Worm (Caenorhabditis elegans) whole organism, mixed stage, embryonic: Measurements from ENCODE around the gene C07G3.8.
"Not testable (repeated sequence)": the region's sequence is repeated elsewhere in the genome, so short reads cannot be mapped to it uniquely, and the experiment has no call there.

Experiments used
- bed-3 ChIP-seq: fragments of 200-800 bp; sonication (Bioruptor generic); optimal IDR thresholded peaks from 3 replicates; lab custom pipeline; 2018; ENCODE audit warnings: mild to moderate bottlenecking, missing genetic modification characterization, moderate library complexity, missing compliant biosample characterization
- blmp-1 ChIP-seq: fragments of 150-350 bp; optimal IDR thresholded peaks from 2 replicates; lab custom pipeline; 2014; ENCODE audit warnings: missing biosample characterization, missing genetic modification characterization
- ceh-39 ChIP-seq: fragments of 150-350 bp; optimal IDR thresholded peaks from 2 replicates; lab custom pipeline; 2014; ENCODE audit warnings: missing biosample characterization, missing genetic modification characterization
- ceh-43 ChIP-seq: fragments of 200-800 bp; sonication (Bioruptor generic); optimal IDR thresholded peaks from 2 replicates; lab custom pipeline; 2018; ENCODE audit warnings: mild to moderate bottlenecking, missing genetic modification characterization, moderate library complexity, missing compliant biosample characterization
- ceh-83 ChIP-seq: fragments of 200-800 bp; sonication (Bioruptor generic); optimal IDR thresholded peaks from 2 replicates; lab custom pipeline; 2018; ENCODE audit warnings: mild to moderate bottlenecking, missing genetic modification characterization, missing compliant biosample characterization
- ces-1 ChIP-seq: fragments of 150-350 bp; optimal IDR thresholded peaks from 2 replicates; lab custom pipeline; 2014; ENCODE audit warnings: missing biosample characterization, missing genetic modification reagents, missing genetic modification characterization
- cnd-1 ChIP-seq: fragments of 200-800 bp; sonication (Bioruptor generic); optimal IDR thresholded peaks from 2 replicates; lab custom pipeline; 2018; ENCODE audit warnings: mild to moderate bottlenecking, missing genetic modification characterization, missing compliant biosample characterization
- drap-1 ChIP-seq: fragments of 200-800 bp; sonication (Bioruptor generic); optimal IDR thresholded peaks from 3 replicates; lab custom pipeline; 2018; ENCODE audit warnings: mild to moderate bottlenecking, missing genetic modification characterization, missing compliant biosample characterization
- elt-1 ChIP-seq: sonication (generic microtip); optimal IDR thresholded peaks from 2 replicates; lab custom pipeline; 2017; ENCODE audit warnings: missing genetic modification characterization, mild to moderate bottlenecking, missing compliant biosample characterization, antibody characterized with exemption, moderate library complexity, borderline replicate concordance; ENCODE audit not compliant: insufficient read depth
- elt-3 ChIP-seq: fragments of 150-350 bp; optimal IDR thresholded peaks from 2 replicates; lab custom pipeline; 2014; ENCODE audit warnings: missing biosample characterization, missing genetic modification characterization
- flh-1 ChIP-seq: fragments of 200-800 bp; sonication (Bioruptor generic); optimal IDR thresholded peaks from 2 replicates; lab custom pipeline; 2018; ENCODE audit warnings: mild to moderate bottlenecking, missing genetic modification characterization, moderate library complexity, missing compliant biosample characterization
- ham-2 ChIP-seq: fragments of 200-800 bp; sonication (Bioruptor generic); optimal IDR thresholded peaks from 2 replicates; lab custom pipeline; 2018; ENCODE audit warnings: mild to moderate bottlenecking, missing genetic modification characterization, missing compliant biosample characterization
- hlh-1 ChIP-seq: fragments of 150-350 bp; optimal IDR thresholded peaks from 2 replicates; lab custom pipeline; 2014; ENCODE audit warnings: missing biosample characterization, missing genetic modification reagents, missing genetic modification characterization
- lin-13 ChIP-seq: fragments of 150-350 bp; optimal IDR thresholded peaks from 2 replicates; lab custom pipeline; 2014; ENCODE audit warnings: missing biosample characterization, missing genetic modification characterization
- lsy-2 ChIP-seq: fragments of 150-350 bp; optimal IDR thresholded peaks from 2 replicates; lab custom pipeline; 2014; ENCODE audit warnings: missing biosample characterization, missing genetic modification characterization
- mab-5 ChIP-seq: fragments of 150-350 bp; optimal IDR thresholded peaks from 2 replicates; lab custom pipeline; 2014; ENCODE audit warnings: missing biosample characterization, missing genetic modification characterization
- mep-1 ChIP-seq: fragments of 150-350 bp; optimal IDR thresholded peaks from 2 replicates; lab custom pipeline; 2017; ENCODE audit warnings: missing biosample characterization, missing genetic modification reagents, missing genetic modification characterization, inconsistent platforms
- mls-2 ChIP-seq: sonication (generic microtip); optimal IDR thresholded peaks from 2 replicates; lab custom pipeline; 2016; ENCODE audit warnings: mild to moderate bottlenecking, missing genetic modification characterization, moderate library complexity, missing compliant biosample characterization
- nhr-12 ChIP-seq: fragments of 150-350 bp; optimal IDR thresholded peaks from 2 replicates; lab custom pipeline; 2014; ENCODE audit warnings: missing biosample characterization, missing genetic modification characterization
- nhr-2 ChIP-seq: fragments of 150-350 bp; optimal IDR thresholded peaks from 2 replicates; lab custom pipeline; 2014; ENCODE audit warnings: missing biosample characterization, missing genetic modification characterization
- nhr-237 ChIP-seq: fragments of 150-350 bp; optimal IDR thresholded peaks from 2 replicates; lab custom pipeline; 2014; ENCODE audit warnings: missing biosample characterization, missing genetic modification characterization
- nhr-28 ChIP-seq: fragments of 150-350 bp; optimal IDR thresholded peaks from 2 replicates; lab custom pipeline; 2014; ENCODE audit warnings: missing biosample characterization, missing genetic modification characterization
- nhr-76 ChIP-seq: sonication (generic microtip); optimal IDR thresholded peaks from 2 replicates; lab custom pipeline; 2017; ENCODE audit warnings: missing biosample characterization, missing genetic modification characterization
- sem-2 ChIP-seq: fragments of 200-800 bp; sonication (Bioruptor generic); optimal IDR thresholded peaks from 2 replicates; lab custom pipeline; 2018; ENCODE audit warnings: mild to moderate bottlenecking, missing genetic modification characterization, missing compliant biosample characterization
- snpc-4 ChIP-seq: fragments of 150-350 bp; optimal IDR thresholded peaks from 2 replicates; lab custom pipeline; 2014; ENCODE audit warnings: missing biosample characterization, missing genetic modification characterization
- sptf-1 ChIP-seq: sonication (generic microtip); optimal IDR thresholded peaks from 2 replicates; lab custom pipeline; 2017; ENCODE audit warnings: mild to moderate bottlenecking, missing genetic modification characterization, moderate library complexity, missing compliant biosample characterization
- tbx-8 ChIP-seq: fragments of 200-800 bp; sonication (Bioruptor generic); optimal IDR thresholded peaks from 2 replicates; lab custom pipeline; 2018; ENCODE audit warnings: mild to moderate bottlenecking, missing genetic modification characterization, moderate library complexity, missing compliant biosample characterization
- unc-120 ChIP-seq: sonication (generic microtip); optimal IDR thresholded peaks from 2 replicates; lab custom pipeline; 2017; ENCODE audit warnings: missing genetic modification characterization, missing compliant biosample characterization; ENCODE audit not compliant: poor library complexity, severe bottlenecking
- unc-39 ChIP-seq: fragments of 150-350 bp; optimal IDR thresholded peaks from 2 replicates; lab custom pipeline; 2014; ENCODE audit warnings: missing biosample characterization, missing genetic modification characterization
- unc-62 ChIP-seq: fragments of 150-350 bp; optimal IDR thresholded peaks from 2 replicates; lab custom pipeline; 2014; ENCODE audit warnings: missing biosample characterization, missing genetic modification reagents, missing genetic modification characterization
- ztf-11 ChIP-seq: fragments of 150-350 bp; optimal IDR thresholded peaks from 2 replicates; lab custom pipeline; 2014; ENCODE audit warnings: missing biosample characterization, missing genetic modification characterization

C07G3.8 gene

ce11 chrV:3512381-3512780 is 10.4 kb upstream of the C07G3.8 start, which contains the start of gene str-226:
str-226 (plus strand) TSS chrV:3512681.
- no peak for TF ChIP-seq mep-1
- no peak for TF ChIP-seq elt-3 (tag; lab: Kevin White, UChicago)
- no peak for TF ChIP-seq unc-62
- TF ChIP-seq nhr-28 (tag; lab: Kevin White, UChicago): no peak
- no peak for TF ChIP-seq nhr-12 (tag; lab: Kevin White, UChicago)
- TF ChIP-seq mls-2 (tag; lab: Kevin White, UChicago): no peak
- no peak for TF ChIP-seq lsy-2
- TF ChIP-seq cnd-1 (tag; lab: Kevin White, UChicago): no peak
- TF ChIP-seq ces-1: no peak
- TF ChIP-seq tbx-8 (GFP tag; lab: Kevin White, UChicago): no peak
- no peak for TF ChIP-seq nhr-76 (tag; lab: Kevin White, UChicago)
- no peak for TF ChIP-seq blmp-1
- no peak for TF ChIP-seq ceh-39
- TF ChIP-seq sptf-1 (tag; lab: Kevin White, UChicago): no peak

ce11 chrV:3509878-3510277 is 7.9 kb upstream of the C07G3.8 start, which contains the start of gene str-228:
str-228 (plus strand) TSS chrV:3510178.
- TF ChIP-seq ceh-43 (GFP tag; lab: Kevin White, UChicago): no peak
- TF ChIP-seq mep-1: no peak
- TF ChIP-seq unc-39 (tag; lab: Kevin White, UChicago): no peak
- no peak for TF ChIP-seq drap-1 (GFP tag; lab: Kevin White, UChicago)
- no peak for TF ChIP-seq flh-1 (GFP tag; lab: Kevin White, UChicago)
- no peak for TF ChIP-seq ztf-11 (tag; lab: Kevin White, UChicago)
- no peak for TF ChIP-seq blmp-1
- TF ChIP-seq unc-120 (tag; lab: Kevin White, UChicago): no peak
- TF ChIP-seq, all 35 proteins: peak for 0

- TF ChIP-seq nhr-2 (tag; lab: Kevin White, UChicago) (no peak), ceh-83 (no peak), sem-2 (no peak), elt-3 (tag; lab: Kevin White, UChicago) (no peak), tbx-8 (GFP tag; lab: Kevin White, UChicago) (no peak), ham-2 (GFP tag; lab: Kevin White, UChicago) (no peak), lsy-2 (no peak), ceh-39 (no peak), hlh-1 (no peak)
Measured at ce11 chrV:3507691-3508090, 5.8 kb upstream of the C07G3.8 start, which contains the start of gene str-225. str-225 (plus strand) TSS chrV:3507822.

- not testable (repeated sequence) for TF ChIP-seq nhr-76, nhr-2, nhr-237 (tag; lab: Kevin White, UChicago)
Measured at ce11 chrV:3506252-3506651, 4.3 kb upstream of the C07G3.8 start, which contains the start of gene ugt-64. ugt-64 (minus strand) TSS chrV:3506352.

- TF ChIP-seq ztf-11 (tag; lab: Kevin White, UChicago): no peak
- TF ChIP-seq lin-13 (tag; lab: Kevin White, UChicago): no peak
- TF ChIP-seq bed-3 (GFP tag; lab: Kevin White, UChicago): no peak
- no peak for TF ChIP-seq unc-120 (tag; lab: Kevin White, UChicago)
- TF ChIP-seq blmp-1: no peak
- no peak for TF ChIP-seq mab-5 (tag; lab: Kevin White, UChicago)
Measured at ce11 chrV:3505745-3506144, 3.8 kb upstream of the C07G3.8 start.

ce11 chrV:3496880-3497279 is 5.1 kb downstream of the C07G3.8 start, which contains the start of gene C07G3.15:
C07G3.15 (minus strand) TSS chrV:3496980.
- no peak for TF ChIP-seq ces-1
- no peak for TF ChIP-seq lsy-2
- TF ChIP-seq flh-1 (GFP tag; lab: Kevin White, UChicago): no peak
- TF ChIP-seq snpc-4: no peak
- no peak for TF ChIP-seq unc-62
- TF ChIP-seq elt-1 (tag; lab: Kevin White, UChicago): no peak
- no peak for TF ChIP-seq mep-1
- no peak for TF ChIP-seq ceh-83
- no peak for TF ChIP-seq sptf-1 (tag; lab: Kevin White, UChicago)
- TF ChIP-seq nhr-76 (tag; lab: Kevin White, UChicago): no peak
- TF ChIP-seq ztf-11 (tag; lab: Kevin White, UChicago): no peak
- TF ChIP-seq, all 35 proteins: peak for 0
